Fruit fly (Drosophila melanogaster) whole organism, prepupa: Measurements from ENCODE around the gene CG14841.

ENCODE experiments used
- CG32006 ChIP-seq: fragments of 200-800 bp; sonication (Bioruptor generic); optimal IDR thresholded peaks from 3 replicates; lab custom pipeline; 2017; ENCODE audit warnings: missing biosample characterization, mild to moderate bottlenecking, missing genetic modification characterization
- CG6276 ChIP-seq: fragments of 200-800 bp; sonication (Bioruptor generic); optimal IDR thresholded peaks from 2 replicates; lab custom pipeline; 2017; ENCODE audit warnings: missing biosample characterization, mild to moderate bottlenecking, missing genetic modification characterization
- Ets21C ChIP-seq: fragments of 200-800 bp; sonication (Bioruptor generic); optimal IDR thresholded peaks from 3 replicates; lab custom pipeline; 2016; ENCODE audit warnings: missing biosample characterization, missing genetic modification characterization
- Gug ChIP-seq: fragments of 200-800 bp; sonication (Bioruptor generic); IDR thresholded peaks from 2 replicates; pipeline ENCODE4 v1.3.6; 2022; ENCODE audit warnings: missing biosample characterization, missing genetic modification characterization
- Met ChIP-seq: fragments of 200-800 bp; sonication (Bioruptor generic); optimal IDR thresholded peaks from 3 replicates; lab custom pipeline; 2016; ENCODE audit warnings: missing biosample characterization, missing genetic modification characterization
- OdsH ChIP-seq: fragments of 200-800 bp; sonication (Bioruptor generic); optimal IDR thresholded peaks from 3 replicates; lab custom pipeline; 2016; ENCODE audit warnings: missing biosample characterization, missing genetic modification characterization
- fd59A ChIP-seq: fragments of 200-800 bp; sonication (Bioruptor generic); optimal IDR thresholded peaks from 2 replicates; lab custom pipeline; 2017; ENCODE audit warnings: missing biosample characterization, mild to moderate bottlenecking, missing genetic modification characterization, missing genetic modification reagents
- fd85E ChIP-seq: fragments of 200-800 bp; sonication (Bioruptor generic); optimal IDR thresholded peaks from 3 replicates; lab custom pipeline; 2016; ENCODE audit warnings: missing biosample characterization, missing genetic modification characterization
- pdm3 ChIP-seq: fragments of 200-800 bp; sonication (Bioruptor generic); optimal IDR thresholded peaks from 3 replicates; lab custom pipeline; 2016; ENCODE audit warnings: missing biosample characterization, missing genetic modification characterization

- no peak for TF ChIP-seq fd59A
- TF ChIP-seq Met (GFP tag; lab: Kevin White, UChicago), result no peak
- no peak for TF ChIP-seq pdm3 (GFP tag; lab: Kevin White, UChicago)
- TF ChIP-seq Ets21C (GFP tag; lab: Kevin White, UChicago), result no peak
- TF ChIP-seq CG32006, result no peak
- no peak for TF ChIP-seq CG6276
- no peak for TF ChIP-seq Gug
- TF ChIP-seq OdsH (GFP tag; lab: Kevin White, UChicago), result no peak
- TF ChIP-seq fd85E (GFP tag; lab: Kevin White, UChicago), result no peak
Measured at dm6 chr3R:14294397-14295018, 32.3 kb upstream of the CG14841 start.
